Fruit fly (Drosophila melanogaster) whole organism, adult: ENCODE results near the gene Flacc.

ENCODE experiments used
- CG5204 ChIP-seq: fragments of 200-800 bp; sonication (Bioruptor generic); optimal IDR thresholded peaks from 2 replicates; lab custom pipeline; 2016; ENCODE audit warnings: missing biosample characterization, missing genetic modification characterization
- CG7045 ChIP-seq: fragments of 200-800 bp; sonication (Bioruptor generic); optimal IDR thresholded peaks from 2 replicates; lab custom pipeline; 2017; ENCODE audit warnings: missing biosample characterization, mild to moderate bottlenecking, missing genetic modification characterization
- Clk ChIP-seq: fragments of 200-800 bp; sonication (Bioruptor generic); optimal IDR thresholded peaks from 2 replicates; lab custom pipeline; 2017; ENCODE audit warnings: missing biosample characterization, missing genetic modification characterization
- Crg-1 ChIP-seq: fragments of 200-800 bp; sonication (Bioruptor generic); optimal IDR thresholded peaks from 2 replicates; lab custom pipeline; 2016; ENCODE audit warnings: missing biosample characterization, missing genetic modification characterization
- Mnt ChIP-seq: fragments of 200-800 bp; sonication (Bioruptor generic); optimal IDR thresholded peaks from 2 replicates; lab custom pipeline; 2016; ENCODE audit warnings: missing biosample characterization, mild to moderate bottlenecking, missing genetic modification characterization
- ovo ChIP-seq: fragments of 200-800 bp; sonication (Bioruptor generic); optimal IDR thresholded peaks from 2 replicates; lab custom pipeline; 2016; ENCODE audit warnings: missing biosample characterization, missing genetic modification characterization

- TF ChIP-seq Crg-1 (GFP tag; lab: Kevin White, UChicago) (no peak), Clk (no peak), ovo (GFP tag; lab: Kevin White, UChicago) (no peak), Mnt (GFP tag; lab: Kevin White, UChicago) (no peak), CG7045 (GFP tag; lab: Kevin White, UChicago) (no peak), CG5204 (no peak)
Measured at dm6 chrX:18860074-18860473, 33.4 kb downstream of the Flacc start, which contains the start of gene CG32544.
